1 fruit fly cellular context compared by ENCODE assay signal in the genomic region with DNA sequence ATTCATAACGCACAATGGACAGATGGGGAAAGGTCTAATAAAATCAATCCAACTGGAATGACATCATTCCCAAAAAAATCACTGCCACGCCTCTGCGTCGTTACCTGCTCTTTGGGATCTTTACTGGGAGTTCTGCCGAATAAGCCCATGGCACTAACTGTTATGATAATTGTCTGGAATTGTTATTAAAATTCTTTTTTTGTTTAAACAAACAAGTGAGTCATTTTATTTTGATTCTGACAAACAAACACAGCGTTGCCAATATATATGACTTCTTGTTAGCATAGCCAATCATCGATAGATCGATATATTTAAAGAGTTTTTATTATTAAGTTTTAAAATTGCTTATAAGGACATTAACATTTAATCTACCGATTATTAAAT.
TF ChIP-seq lines count a peak whose summit lies in the region.

A gene (minus strand): TSS at position 265 of the 384 bp plus-strand sequence.

TF ChIP-seq in whole organism, embryonic, 481 proteins besides CTCF, POLR2A, EP300 and RAD21 (continued from another document):
- TF ChIP-seq Opbp (GFP tag; IDR thresholded peaks at IDR 0.05; lab: Robert Waterston, UW; ENCODE audit: partially characterized antibody) (peak; percentile 20; the same call in 1 of the 3 replicates), YL-1 (GFP tag; optimal IDR thresholded peaks at IDR 0.05; lab: Kevin White, UChicago) (peak; percentile 22), knrl (GFP tag; IDR thresholded peaks at IDR 0.05; lab: Robert Waterston, UW; ENCODE audit: partially characterized antibody) (peak; percentile 53; the same call in 2 of the 3 replicates), CG7357 (GFP tag; IDR thresholded peaks at IDR 0.05; lab: Robert Waterston, UW) (no peak), CG9609 (GFP tag; optimal IDR thresholded peaks at IDR 0.05; lab: Kevin White, UChicago) (no peak), CG16813 (GFP tag; IDR thresholded peaks at IDR 0.05; lab: Robert Waterston, UW; ENCODE audit: partially characterized antibody) (peak; percentile 57), hbn (GFP tag; IDR thresholded peaks at IDR 0.05; lab: Robert Waterston, UW; ENCODE audit: partially characterized antibody) (peak; percentile 51; the same call in 1 of the 2 replicates), CG11456 (GFP tag; IDR thresholded peaks at IDR 0.05; lab: Robert Waterston, UW) (no peak), CG18262 (tag; optimal IDR thresholded peaks at IDR 0.05; lab: Kevin White, UChicago) (no peak), Max (GFP tag; optimal IDR thresholded peaks at IDR 0.05; lab: Kevin White, UChicago) (no peak), kay (GFP tag; optimal IDR thresholded peaks at IDR 0.05; lab: Kevin White, UChicago) (peak; percentile 84), nerfin-2 (GFP tag; IDR thresholded peaks at IDR 0.05; lab: Robert Waterston, UW; ENCODE audit: partially characterized antibody) (no peak), CG33213 (GFP tag; optimal IDR thresholded peaks at IDR 0.05; lab: Kevin White, UChicago) (no peak), CG6254 (GFP tag; optimal IDR thresholded peaks at IDR 0.05; lab: Kevin White, UChicago) (no peak), MESR4 (GFP tag; optimal IDR thresholded peaks at IDR 0.05; lab: Kevin White, UChicago) (peak; percentile 82), CG4617 (GFP tag; optimal IDR thresholded peaks at IDR 0.05; lab: Kevin White, UChicago; ENCODE audit: borderline replicate concordance) (peak; percentile 29), jigr1 (GFP tag; IDR thresholded peaks at IDR 0.05; lab: Robert Waterston, UW) (no peak; the same call in 2 of the 3 replicates), gsb-n (tag; optimal IDR thresholded peaks at IDR 0.05; lab: Kevin White, UChicago) (no peak), gce (GFP tag; IDR thresholded peaks at IDR 0.05; lab: Robert Waterston, UW) (no peak), unc-4 (GFP tag; IDR thresholded peaks at IDR 0.05; lab: Robert Waterston, UW; ENCODE audit: partially characterized antibody) (0 out of 2 replicates have a peak, but pooled peaks have one; percentile 36), CG10462 (GFP tag; optimal IDR thresholded peaks at IDR 0.05; lab: Kevin White, UChicago) (no peak), da (GFP tag; optimal IDR thresholded peaks at IDR 0.05; lab: Kevin White, UChicago) (no peak), Hey (tag; optimal IDR thresholded peaks at IDR 0.05; lab: Kevin White, UChicago) (no peak), Sin3A (optimal IDR thresholded peaks at IDR 0.05; lab: Kevin White, UChicago) (no peak), CG12659 (GFP tag; optimal IDR thresholded peaks at IDR 0.05; lab: Kevin White, UChicago) (no peak), row (GFP tag; IDR thresholded peaks at IDR 0.05; lab: Robert Waterston, UW) (peak; percentile 59), Ada2b (GFP tag; IDR thresholded peaks at IDR 0.05; lab: Robert Waterston, UW) (no peak), CG34224 (GFP tag; IDR thresholded peaks at IDR 0.05; lab: Robert Waterston, UW; ENCODE audit: partially characterized antibody) (0 out of 3 replicates have a peak, but pooled peaks have one; percentile 21), Lim3 (GFP tag; IDR thresholded peaks at IDR 0.05; lab: Robert Waterston, UW) (no peak), psq (GFP tag; optimal IDR thresholded peaks at IDR 0.05; lab: Kevin White, UChicago) (no peak), Adf1 (GFP tag; IDR thresholded peaks at IDR 0.05; lab: Robert Waterston, UW) (no peak), Pdp1 (GFP tag; optimal IDR thresholded peaks at IDR 0.05; lab: Kevin White, UChicago) (peak in 1 of 2 experiments; percentile 10), kni (GFP tag; optimal IDR thresholded peaks at IDR 0.05; lab: Kevin White, UChicago) (no peak), ase (GFP tag; IDR thresholded peaks at IDR 0.05; lab: Robert Waterston, UW) (no peak), CG3281 (GFP tag; optimal IDR thresholded peaks at IDR 0.05; lab: Kevin White, UChicago) (no peak), vnd (GFP tag; IDR thresholded peaks at IDR 0.05; lab: Robert Waterston, UW; ENCODE audit: partially characterized antibody) (peak; percentile 41; the same call in 1 of the 3 replicates), CG6791 (GFP tag; IDR thresholded peaks at IDR 0.05; lab: Robert Waterston, UW; ENCODE audit: partially characterized antibody) (peak; percentile 51; the same call in 1 of the 3 replicates), chif (GFP tag; optimal IDR thresholded peaks at IDR 0.05; lab: Kevin White, UChicago) (no peak), gcm (GFP tag; optimal IDR thresholded peaks at IDR 0.05; lab: Kevin White, UChicago) (no peak), BEAF-32 (GFP tag; optimal IDR thresholded peaks at IDR 0.05; lab: Kevin White, UChicago) (peak; percentile 66), klu (GFP tag; IDR thresholded peaks at IDR 0.05; lab: Robert Waterston, UW) (no peak), CG34376 (GFP tag; optimal IDR thresholded peaks at IDR 0.05; lab: Kevin White, UChicago) (no peak), Nf-YB (GFP tag; optimal IDR thresholded peaks at IDR 0.05; lab: Kevin White, UChicago) (no peak), pb (GFP tag; optimal IDR thresholded peaks at IDR 0.05; lab: Kevin White, UChicago) (no peak), ssp (GFP tag; IDR thresholded peaks at IDR 0.05; lab: Robert Waterston, UW) (no peak), dmrt11E (tag; optimal IDR thresholded peaks at IDR 0.05; lab: Kevin White, UChicago) (no peak), insv (GFP tag; optimal IDR thresholded peaks at IDR 0.05; lab: Kevin White, UChicago) (peak in 1 of 2 experiments; percentile 85), HLH3B (GFP tag; IDR thresholded peaks at IDR 0.05; lab: Robert Waterston, UW) (no peak), CG13775 (GFP tag; optimal IDR thresholded peaks at IDR 0.05; lab: Kevin White, UChicago) (no peak), CG8359 (GFP tag; optimal IDR thresholded peaks at IDR 0.05; lab: Kevin White, UChicago; ENCODE audit: borderline replicate concordance) (no peak), Dip2 (GFP tag; IDR thresholded peaks at IDR 0.05; lab: Robert Waterston, UW) (no peak), Mrtf (GFP tag; IDR thresholded peaks at IDR 0.05; lab: Robert Waterston, UW) (no peak), CG2129 (GFP tag; IDR thresholded peaks at IDR 0.05; lab: Robert Waterston, UW; ENCODE audit: partially characterized antibody) (peak; percentile 30; the same call in 1 of the 2 replicates), CG3995 (GFP tag; optimal IDR thresholded peaks at IDR 0.05; lab: Kevin White, UChicago) (peak; percentile 28), CG11247 (GFP tag; IDR thresholded peaks at IDR 0.05; lab: Robert Waterston, UW) (no peak), Mes4 (GFP tag; optimal IDR thresholded peaks at IDR 0.05; lab: Kevin White, UChicago) (no peak), cad (GFP tag; optimal IDR thresholded peaks at IDR 0.05; lab: Kevin White, UChicago) (peak; percentile 19), eyg (GFP tag; optimal IDR thresholded peaks at IDR 0.05; lab: Kevin White, UChicago) (no peak), inv (GFP tag; IDR thresholded peaks at IDR 0.05; lab: Robert Waterston, UW; ENCODE audit: partially characterized antibody) (peak; percentile 45; the same call in 1 of the 2 replicates), hb (GFP tag; IDR thresholded peaks at IDR 0.05; lab: Robert Waterston, UW; ENCODE audit: partially characterized antibody) (no peak), CG6175 (GFP tag; IDR thresholded peaks at IDR 0.05; lab: Robert Waterston, UW) (no peak), CG15601 (tag; optimal IDR thresholded peaks at IDR 0.05; lab: Kevin White, UChicago) (no peak), Doc3 (GFP tag; IDR thresholded peaks at IDR 0.05; lab: Robert Waterston, UW; ENCODE audit: partially characterized antibody) (peak; percentile 52), CG10366 (GFP tag; IDR thresholded peaks at IDR 0.05; lab: Robert Waterston, UW) (no peak), usp (GFP tag; optimal IDR thresholded peaks at IDR 0.05; lab: Kevin White, UChicago) (no peak), CG15696 (tag; optimal IDR thresholded peaks at IDR 0.05; lab: Kevin White, UChicago) (no peak), ken (GFP tag; IDR thresholded peaks at IDR 0.05; lab: Robert Waterston, UW) (no peak), amos (GFP tag; IDR thresholded peaks at IDR 0.05; lab: Robert Waterston, UW; ENCODE audit: partially characterized antibody) (peak; percentile 69), bbx (GFP tag; IDR thresholded peaks at IDR 0.05; lab: Robert Waterston, UW; ENCODE audit: partially characterized antibody) (peak; percentile 58), BtbVII (GFP tag; optimal IDR thresholded peaks at IDR 0.05; lab: Kevin White, UChicago) (no peak), pum (GFP tag; optimal IDR thresholded peaks at IDR 0.05; lab: Kevin White, UChicago) (no peak), CG30020 (tag; optimal IDR thresholded peaks at IDR 0.05; lab: Kevin White, UChicago) (no peak), CG3847 (GFP tag; IDR thresholded peaks at IDR 0.05; lab: Robert Waterston, UW) (no peak), CG8478 (optimal IDR thresholded peaks at IDR 0.05; lab: Kevin White, UChicago) (no peak), Sry-δ (GFP tag; optimal IDR thresholded peaks at IDR 0.05; lab: Kevin White, UChicago) (peak; percentile 0), pnt (GFP tag; optimal IDR thresholded peaks at IDR 0.05; lab: Kevin White, UChicago) (no peak), Asciz (GFP tag; optimal IDR thresholded peaks at IDR 0.05; lab: Kevin White, UChicago) (no peak), stwl (tag; optimal IDR thresholded peaks at IDR 0.05; lab: Kevin White, UChicago) (peak; percentile 6)
